Fruit fly (Drosophila melanogaster): Measurements from ENCODE around the gene CG7829.

Gene CG7829

dm6 chr3R:29772090-29772794 lies 45.3 kb downstream of the CG7829 start:
- TF ChIP-seq CG17801 (GFP tag; optimal IDR thresholded peaks at IDR 0.05; ENCODE audit: partially characterized antibody), result no peak

dm6 chr3R:29771645-29772089 lies 45.9 kb downstream of the CG7829 start:
- TF ChIP-seq CG17801 (GFP tag; optimal IDR thresholded peaks at IDR 0.05; ENCODE audit: partially characterized antibody), result no peak

dm6 chr3R:29770930-29771329 lies 46.6 kb downstream of the CG7829 start:
- TF ChIP-seq CG17801 (GFP tag; optimal IDR thresholded peaks at IDR 0.05; ENCODE audit: partially characterized antibody), result no peak

- TF ChIP-seq CG17801 (GFP tag; optimal IDR thresholded peaks at IDR 0.05; ENCODE audit: partially characterized antibody), result no peak
These were observed 50.3 kb downstream of the CG7829 start for dm6 chr3R:29767236-29767635.
